Worm (Caenorhabditis elegans) whole organism, L4 larva: ENCODE results near the gene C14B9.3.

ENCODE experiments used
- F44E2.7 ChIP-seq: fragments of 200-800 bp; sonication (Bioruptor generic); IDR thresholded peaks from 2 replicates; pipeline ENCODE4 v2.1.2; 2022; ENCODE audit warnings: missing genetic modification characterization, missing compliant biosample characterization
- T20F7.1 ChIP-seq: fragments of 200-800 bp; sonication (Bioruptor generic); optimal IDR thresholded peaks from 2 replicates; lab custom pipeline; 2018; ENCODE audit warnings: mild to moderate bottlenecking, missing genetic modification characterization, missing compliant biosample characterization
- T26A8.4 ChIP-seq: fragments of 200-800 bp; sonication (Bioruptor generic); IDR thresholded peaks from 2 replicates; pipeline ENCODE4 v1.3.6; 2022; ENCODE audit warnings: missing genetic modification characterization, missing compliant biosample characterization
- arid-1 ChIP-seq: fragments of 200-800 bp; sonication (Bioruptor generic); conservative IDR thresholded peaks from 2 replicates; pipeline ENCODE4 v1.3.6; 2022; ENCODE audit warnings: missing genetic modification reagents, missing genetic modification characterization, missing compliant biosample characterization
- ceh-20 ChIP-seq: fragments of 200-800 bp; sonication (Bioruptor generic); IDR thresholded peaks from 2 replicates; pipeline ENCODE4 v1.3.6; 2022; ENCODE audit warnings: missing genetic modification reagents, missing genetic modification characterization, missing compliant biosample characterization
- ceh-82 ChIP-seq: sonication (generic microtip); optimal IDR thresholded peaks from 2 replicates; lab custom pipeline; 2017; ENCODE audit warnings: missing biosample characterization, missing genetic modification characterization
- ctbp-1 ChIP-seq: fragments of 200-800 bp; sonication (Bioruptor generic); IDR thresholded peaks from 2 replicates; pipeline ENCODE4 v1.3.6; 2022; ENCODE audit warnings: missing genetic modification reagents, missing genetic modification characterization, missing compliant biosample characterization
- daf-16 ChIP-seq, 3 experiments: sonication (generic microtip); optimal IDR thresholded peaks; 2 replicates each; lab custom pipeline; 2016 to 2017; ENCODE audit warnings: missing genetic modification characterization in 3 of 3, missing genetic modification reagents in 3 of 3, mild to moderate bottlenecking in 2 of 3, missing compliant biosample characterization in 2 of 3, missing biosample characterization in 1 of 3, moderate library complexity in 1 of 3
- dmd-8 ChIP-seq: fragments of 200-800 bp; sonication (Bioruptor generic); IDR thresholded peaks from 2 replicates; pipeline ENCODE4 v1.3.6; 2022; ENCODE audit warnings: missing genetic modification characterization, missing compliant biosample characterization
- dve-1 ChIP-seq: sonication (generic microtip); optimal IDR thresholded peaks from 2 replicates; lab custom pipeline; 2017; ENCODE audit warnings: antibody characterized with exemption, mild to moderate bottlenecking, missing genetic modification characterization, missing compliant biosample characterization; ENCODE audit not compliant: insufficient read depth
- egl-43 ChIP-seq: fragments of 200-800 bp; sonication (Bioruptor generic); IDR thresholded peaks from 2 replicates; pipeline ENCODE4 v1.3.6; 2022; ENCODE audit warnings: missing genetic modification reagents, missing genetic modification characterization, missing compliant biosample characterization
- hlh-30 ChIP-seq: sonication (generic microtip); optimal IDR thresholded peaks from 2 replicates; lab custom pipeline; 2017; ENCODE audit warnings: antibody characterized with exemption, mild to moderate bottlenecking, missing genetic modification characterization, missing compliant biosample characterization; ENCODE audit not compliant: insufficient read depth
- jun-1 ChIP-seq: fragments of 150-350 bp; optimal IDR thresholded peaks from 2 replicates; lab custom pipeline; 2014; ENCODE audit warnings: missing biosample characterization, missing genetic modification reagents, missing genetic modification characterization
- lim-7 ChIP-seq: fragments of 200-800 bp; sonication (Bioruptor generic); IDR thresholded peaks from 2 replicates; pipeline ENCODE4 v1.3.6; 2022; ENCODE audit warnings: missing genetic modification characterization, missing compliant biosample characterization
- lin-38 ChIP-seq: fragments of 200-800 bp; sonication (Bioruptor generic); IDR thresholded peaks from 2 replicates; pipeline ENCODE4 v1.3.6; 2022; ENCODE audit warnings: missing genetic modification reagents, missing genetic modification characterization, missing compliant biosample characterization
- lin-39 ChIP-seq: fragments of 150-350 bp; optimal IDR thresholded peaks from 2 replicates; lab custom pipeline; 2014; ENCODE audit warnings: missing biosample characterization, missing genetic modification reagents, missing genetic modification characterization
- lir-3 ChIP-seq: sonication (generic microtip); optimal IDR thresholded peaks from 2 replicates; lab custom pipeline; 2016; ENCODE audit warnings: mild to moderate bottlenecking, missing genetic modification characterization, missing compliant biosample characterization
- lsy-2 ChIP-seq, 2 experiments: fragments of 150-350 bp in 1 of 2; sonication (generic microtip) in 1 of 2; optimal IDR thresholded peaks; 2 replicates each; lab custom pipeline; 2014 to 2017; ENCODE audit warnings: missing biosample characterization in 2 of 2, missing genetic modification characterization in 2 of 2
- madf-5 ChIP-seq, 2 experiments: fragments of 200-800 bp; sonication (Bioruptor generic); IDR thresholded peaks; 2 replicates each; pipeline ENCODE4 v1.3.6; 2022; ENCODE audit warnings: missing compliant biosample characterization in 2 of 2, missing genetic modification characterization in 2 of 2
- nhr-111 ChIP-seq: fragments of 200-800 bp; sonication (Bioruptor generic); optimal IDR thresholded peaks from 2 replicates; lab custom pipeline; 2018; ENCODE audit warnings: mild to moderate bottlenecking, missing genetic modification characterization, missing compliant biosample characterization
- nhr-237 ChIP-seq: sonication (generic microtip); optimal IDR thresholded peaks from 2 replicates; lab custom pipeline; 2017; ENCODE audit warnings: missing biosample characterization, missing genetic modification characterization
- nhr-42 ChIP-seq: fragments of 200-800 bp; sonication (Bioruptor generic); IDR thresholded peaks from 2 replicates; pipeline ENCODE4 v1.3.6; 2022; ENCODE audit warnings: missing genetic modification characterization, missing compliant biosample characterization
- nhr-6 ChIP-seq: fragments of 150-350 bp; optimal IDR thresholded peaks from 2 replicates; lab custom pipeline; 2014; ENCODE audit warnings: missing biosample characterization, missing genetic modification characterization
- pqm-1 ChIP-seq: sonication (generic microtip); optimal IDR thresholded peaks from 2 replicates; lab custom pipeline; 2017; ENCODE audit warnings: missing biosample characterization, missing genetic modification characterization
- skn-1 ChIP-seq: fragments of 150-350 bp; optimal IDR thresholded peaks from 2 replicates; lab custom pipeline; 2014; ENCODE audit warnings: missing biosample characterization, missing genetic modification characterization
- spr-3 ChIP-seq: fragments of 200-800 bp; sonication (Bioruptor generic); optimal IDR thresholded peaks from 2 replicates; lab custom pipeline; 2018; ENCODE audit warnings: mild to moderate bottlenecking, missing genetic modification characterization, missing compliant biosample characterization
- tag-97 ChIP-seq: fragments of 200-800 bp; sonication (Bioruptor generic); IDR thresholded peaks from 2 replicates; pipeline ENCODE4 v1.3.6; 2022; ENCODE audit warnings: missing genetic modification characterization, missing compliant biosample characterization
- tra-1 ChIP-seq: fragments of 200-800 bp; sonication (Bioruptor generic); IDR thresholded peaks from 2 replicates; pipeline ENCODE4 v1.3.6; 2022; ENCODE audit warnings: missing genetic modification reagents, missing genetic modification characterization, missing compliant biosample characterization
- unc-62 ChIP-seq, 3 experiments: fragments of 150-350 bp in 1 of 3; sonication (generic microtip); optimal IDR thresholded peaks in 2 of 3; peaks in 1 of 3; 1 replicate in 1 of 3; 2 replicates in 2 of 3; lab custom pipeline; 2014 to 2017; ENCODE audit warnings: missing biosample characterization in 3 of 3, missing genetic modification characterization in 3 of 3, missing genetic modification reagents in 3 of 3, missing genotype in 1 of 3
- zip-2 ChIP-seq: fragments of 150-350 bp; optimal IDR thresholded peaks from 2 replicates; lab custom pipeline; 2014; ENCODE audit warnings: missing biosample characterization, missing genetic modification characterization

Gene C14B9.3

DNA sequence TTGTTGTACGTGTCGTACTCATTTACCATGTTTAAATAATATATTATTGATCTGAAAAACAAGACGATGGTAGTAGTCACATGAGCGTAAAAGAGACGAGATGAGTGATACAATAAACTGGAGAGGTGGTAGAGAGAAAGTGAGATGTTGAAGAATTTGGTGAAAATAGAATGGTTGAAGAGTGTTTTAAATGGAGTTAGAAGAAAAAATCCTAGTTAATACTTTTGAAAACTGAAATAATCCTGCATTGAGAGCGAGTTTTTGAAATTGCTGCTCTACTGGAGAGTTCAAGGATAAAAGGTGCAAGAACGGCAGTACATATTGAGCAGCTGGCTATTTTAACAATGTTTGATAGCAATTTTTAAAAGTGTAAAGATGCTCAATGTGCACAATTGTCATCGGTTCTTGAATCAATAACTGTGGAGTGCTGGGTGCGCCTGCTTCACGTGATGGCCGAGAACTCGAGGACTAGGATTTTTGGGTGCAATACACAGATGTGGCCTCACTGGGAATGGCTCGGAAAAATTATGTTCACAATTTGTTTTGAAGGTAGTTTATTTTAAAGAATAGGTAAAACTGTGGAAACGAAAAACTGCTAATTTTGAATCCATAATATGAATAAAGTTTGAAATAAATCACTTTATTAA, 49.7 kb downstream of the C14B9.3 start, which contains the start of gene atg-13 (continued):
- TF ChIP-seq nhr-42, result no peak
- TF ChIP-seq lim-7 (GFP tag; lab: Robert Waterston, UW), result no peak
- no peak for TF ChIP-seq dmd-8 (GFP tag; lab: Robert Waterston, UW)
- TF ChIP-seq egl-43 (GFP tag; lab: Robert Waterston, UW), result no peak
- TF ChIP-seq lir-3 (tag; lab: Kevin White, UChicago), result no peak
- TF ChIP-seq arid-1, result no peak
- TF ChIP-seq lin-39 (tag; lab: Kevin White, UChicago), result no peak
- TF ChIP-seq madf-5 (GFP tag; IDR thresholded peaks at IDR 0.05; lab: Robert Waterston, UW), result no peak
- peak; percentile 7 for TF ChIP-seq T20F7.1 (GFP tag; lab: Kevin White, UChicago)
- TF ChIP-seq nhr-6 (tag; lab: Kevin White, UChicago), result no peak
- TF ChIP-seq nhr-237 (tag; lab: Kevin White, UChicago), result no peak
- TF ChIP-seq unc-62 (GFP tag; optimal IDR thresholded peaks at IDR 0.05 in 1 of 2; lab: Kevin White, UChicago), result no peak
- no peak for TF ChIP-seq unc-62 (tag; optimal IDR thresholded peaks at IDR 0.05; lab: Kevin White, UChicago)
- TF ChIP-seq lsy-2 (tag; optimal IDR thresholded peaks at IDR 0.05; lab: Kevin White, UChicago), result peak in 1 of 2 experiments; percentile 38
- TF ChIP-seq lin-38, result no peak
- no peak for TF ChIP-seq nhr-111
- TF ChIP-seq tag-97, result no peak
- TF ChIP-seq ceh-82 (tag; lab: Kevin White, UChicago), result no peak
- no peak for TF ChIP-seq tra-1 (GFP tag; lab: Robert Waterston, UW)
- TF ChIP-seq ctbp-1 (GFP tag; lab: Robert Waterston, UW), result no peak
- no peak for TF ChIP-seq daf-16 (GFP tag; optimal IDR thresholded peaks at IDR 0.05; lab: Kevin White, UChicago)
- TF ChIP-seq daf-16 (tag; optimal IDR thresholded peaks at IDR 0.05; lab: Kevin White, UChicago), result peak; percentile 48
- no peak for TF ChIP-seq T26A8.4
- TF ChIP-seq dve-1 (tag; lab: Kevin White, UChicago), result no peak
- TF ChIP-seq spr-3, result no peak
- TF ChIP-seq jun-1 (tag; lab: Kevin White, UChicago), result no peak
- no peak for TF ChIP-seq ceh-20 (GFP tag; lab: Robert Waterston, UW)
- TF ChIP-seq zip-2 (tag; lab: Kevin White, UChicago), result no peak
- no peak for TF ChIP-seq pqm-1 (tag; lab: Kevin White, UChicago)
- TF ChIP-seq hlh-30, result peak; percentile 79
- TF ChIP-seq skn-1 (tag; lab: Kevin White, UChicago), result no peak
- TF ChIP-seq F44E2.7 (GFP tag; lab: Robert Waterston, UW), result no peak
